Fruit fly (Drosophila melanogaster): ENCODE results near the gene CG32181.

CG32181 gene

dm6 chr3L:17740471-17740870 lies 19.0 kb upstream of the CG32181 start, which contains the start of gene CG7460 (continued):
- no peak for TF ChIP-seq CG34422 (GFP tag; IDR thresholded peaks at IDR 0.05)
- TF ChIP-seq ind (GFP tag; optimal IDR thresholded peaks at IDR 0.05), result no peak
- peak; percentile 15; the same call in 1 of the 2 replicates for TF ChIP-seq Rfx (GFP tag; IDR thresholded peaks at IDR 0.05)
- no peak for TF ChIP-seq CG11085 (GFP tag; IDR thresholded peaks at IDR 0.05)
- no peak for TF ChIP-seq fd3F (GFP tag; optimal IDR thresholded peaks at IDR 0.05)
- peak; percentile 26 for TF ChIP-seq Med (GFP tag)
- no peak for TF ChIP-seq PHDP (tag; optimal IDR thresholded peaks at IDR 0.05)
- TF ChIP-seq Neu2 (GFP tag; optimal IDR thresholded peaks at IDR 0.05; ENCODE audit: borderline replicate concordance), result no peak
- TF ChIP-seq CG10321 (GFP tag; IDR thresholded peaks at IDR 0.05), result no peak
- TF ChIP-seq Ravus (GFP tag; IDR thresholded peaks at IDR 0.05), result no peak
- TF ChIP-seq luna (GFP tag; optimal IDR thresholded peaks at IDR 0.05), result no peak
- no peak for TF ChIP-seq slou (GFP tag; optimal IDR thresholded peaks at IDR 0.05)
- no peak for TF ChIP-seq Rx (GFP tag; IDR thresholded peaks at IDR 0.05)
- TF ChIP-seq CG2875 (GFP tag; optimal IDR thresholded peaks at IDR 0.05), result no peak
- no peak for TF ChIP-seq CG13624 (GFP tag; optimal IDR thresholded peaks at IDR 0.05)
- no peak for TF ChIP-seq CG11504 (tag; optimal IDR thresholded peaks at IDR 0.05)
- no peak for TF ChIP-seq zfh1 (GFP tag; IDR thresholded peaks at IDR 0.05)
- peak; percentile 75 to 84 for TF ChIP-seq Trl (optimal IDR thresholded peaks at IDR 0.05)
- TF ChIP-seq Trl (GFP tag; optimal IDR thresholded peaks at IDR 0.05), result no peak
- TF ChIP-seq CG15269 (tag; optimal IDR thresholded peaks at IDR 0.05), result peak; percentile 35
- no peak for TF ChIP-seq tna (GFP tag; IDR thresholded peaks at IDR 0.05; ENCODE audit: partially characterized antibody)
- no peak for TF ChIP-seq al (GFP tag; IDR thresholded peaks at IDR 0.05)
- TF ChIP-seq Vsx1 (GFP tag; optimal IDR thresholded peaks at IDR 0.05), result peak; percentile 68
- TF ChIP-seq E2f1 (GFP tag; IDR thresholded peaks at IDR 0.05), result no peak
- no peak for TF ChIP-seq danr (GFP tag; IDR thresholded peaks at IDR 0.05)
- no peak for TF ChIP-seq NK7.1 (GFP tag; optimal IDR thresholded peaks at IDR 0.05)
- no peak for TF ChIP-seq CG4730 (GFP tag; IDR thresholded peaks at IDR 0.05)
- TF ChIP-seq dmrt99B (tag; optimal IDR thresholded peaks at IDR 0.05), result no peak
- TF ChIP-seq CG1647 (GFP tag; optimal IDR thresholded peaks at IDR 0.05), result no peak
- no peak for TF ChIP-seq CG42726 (GFP tag; IDR thresholded peaks at IDR 0.05; ENCODE audit: partially characterized antibody)
- no peak for TF ChIP-seq lmd (GFP tag; IDR thresholded peaks at IDR 0.05)
- no peak for TF ChIP-seq CG7745 (tag; optimal IDR thresholded peaks at IDR 0.05)
- peak; percentile 50 for TF ChIP-seq sens (GFP tag)
- TF ChIP-seq CG2120 (GFP tag; optimal IDR thresholded peaks at IDR 0.05), result no peak
- no peak for TF ChIP-seq CG17186 (GFP tag; optimal IDR thresholded peaks at IDR 0.05)
- TF ChIP-seq HLH54F (GFP tag; optimal IDR thresholded peaks at IDR 0.05), result no peak
- no peak for TF ChIP-seq CG15514 (GFP tag; optimal IDR thresholded peaks at IDR 0.05)
- no peak for TF ChIP-seq Lpt (GFP tag; optimal IDR thresholded peaks at IDR 0.05)
- TF ChIP-seq CG34224 (GFP tag; IDR thresholded peaks at IDR 0.05; ENCODE audit: partially characterized antibody), result 0 out of 3 replicates have a peak, but pooled peaks have one; percentile 22
- TF ChIP-seq dm (GFP tag; optimal IDR thresholded peaks at IDR 0.05), result no peak
- TF ChIP-seq Tbp (GFP tag; optimal IDR thresholded peaks at IDR 0.05), result no peak
- no peak for TF ChIP-seq hth (optimal IDR thresholded peaks at IDR 0.05)
- TF ChIP-seq D (optimal IDR thresholded peaks at IDR 0.05), result no peak
- TF ChIP-seq D (GFP tag; optimal IDR thresholded peaks at IDR 0.05), result no peak
- no peak for TF ChIP-seq Fer3 (tag; optimal IDR thresholded peaks at IDR 0.05)
- no peak for TF ChIP-seq Hand (GFP tag; optimal IDR thresholded peaks at IDR 0.05)
- no peak for TF ChIP-seq CG18262 (tag; optimal IDR thresholded peaks at IDR 0.05)
- no peak for TF ChIP-seq gsb-n (tag; optimal IDR thresholded peaks at IDR 0.05)
- TF ChIP-seq Side (GFP tag; optimal IDR thresholded peaks at IDR 0.05), result no peak
- no peak for TF ChIP-seq bcd (GFP tag; optimal IDR thresholded peaks at IDR 0.05)
- no peak for TF ChIP-seq pita (GFP tag; optimal IDR thresholded peaks at IDR 0.05)
- no peak for TF ChIP-seq CG18476 (GFP tag; optimal IDR thresholded peaks at IDR 0.05)
- no peak for TF ChIP-seq sqz (GFP tag; optimal IDR thresholded peaks at IDR 0.05)
